Fruit fly (Drosophila melanogaster) whole organism, embryonic: ENCODE data around the gene nompB.

Source experiments
- Abd-B ChIP-seq: fragments of 200-800 bp; sonication (Bioruptor generic); optimal IDR thresholded peaks from 2 replicates; lab custom pipeline; 2018; ENCODE audit warnings: missing biosample characterization, mild to moderate bottlenecking, missing genetic modification characterization, moderate library complexity
- Asciz ChIP-seq: fragments of 200-800 bp; sonication (Bioruptor generic); optimal IDR thresholded peaks from 2 replicates; lab custom pipeline; 2017; ENCODE audit warnings: missing biosample characterization, mild to moderate bottlenecking, missing genetic modification characterization, missing genetic modification reagents
- Awh ChIP-seq: fragments of 200-800 bp; sonication (Bioruptor generic); IDR thresholded peaks from 2 replicates; pipeline ENCODE4, ENCODE4 v1.3.6; 2022; ENCODE audit warnings: missing biosample characterization, missing genetic modification characterization
- BEAF-32 ChIP-seq: fragments of 200-800 bp; sonication (Bioruptor generic); optimal IDR thresholded peaks from 3 replicates; lab custom pipeline; 2017; ENCODE audit warnings: missing biosample characterization, missing genetic modification characterization, mild to moderate bottlenecking, moderate library complexity, missing genetic modification reagents
- CG10267 ChIP-seq: fragments of 200-800 bp; sonication (Bioruptor generic); optimal IDR thresholded peaks from 2 replicates; lab custom pipeline; 2018; ENCODE audit warnings: missing biosample characterization, mild to moderate bottlenecking, missing genetic modification characterization, moderate library complexity
- CG11085 ChIP-seq: fragments of 200-800 bp; sonication (Bioruptor generic); IDR thresholded peaks from 2 replicates; pipeline ENCODE4 v1.3.6; 2022; ENCODE audit warnings: missing biosample characterization, missing genetic modification characterization
- CG12071 ChIP-seq: fragments of 200-800 bp; sonication (Bioruptor generic); optimal IDR thresholded peaks from 3 replicates; lab custom pipeline; 2018; ENCODE audit warnings: missing biosample characterization, mild to moderate bottlenecking, missing genetic modification characterization
- CG14860 ChIP-seq: fragments of 200-800 bp; sonication (Bioruptor generic); IDR thresholded peaks from 3 replicates; pipeline ENCODE4 v1.3.6; 2022; ENCODE audit warnings: missing biosample characterization, missing genetic modification characterization; ENCODE audit not compliant: partially characterized antibody
- CG16813 ChIP-seq: fragments of 200-800 bp; sonication (Bioruptor generic); IDR thresholded peaks from 3 replicates; pipeline ENCODE4 v1.3.6; 2022; ENCODE audit warnings: missing biosample characterization, missing genetic modification characterization; ENCODE audit not compliant: partially characterized antibody
- CG17568 ChIP-seq: fragments of 200-800 bp; sonication (Bioruptor generic); optimal IDR thresholded peaks from 2 replicates; lab custom pipeline; 2018; ENCODE audit warnings: missing biosample characterization, mild to moderate bottlenecking, missing genetic modification characterization, moderate library complexity
- CG2116 ChIP-seq: fragments of 200-800 bp; sonication (Bioruptor generic); optimal IDR thresholded peaks from 3 replicates; lab custom pipeline; 2018; ENCODE audit warnings: missing biosample characterization, mild to moderate bottlenecking, missing genetic modification characterization
- CG3065 ChIP-seq: fragments of 200-800 bp; sonication (Bioruptor generic); optimal IDR thresholded peaks from 2 replicates; lab custom pipeline; 2016; ENCODE audit warnings: missing biosample characterization, missing genetic modification characterization
- CG32767 ChIP-seq: fragments of 200-800 bp; sonication (Bioruptor generic); IDR thresholded peaks from 2 replicates; pipeline ENCODE4 v1.3.6; 2022; ENCODE audit warnings: missing biosample characterization, missing genetic modification characterization
- CG33557 ChIP-seq: fragments of 200-800 bp; sonication (Bioruptor generic); optimal IDR thresholded peaks from 2 replicates; lab custom pipeline; 2019; ENCODE audit warnings: missing biosample characterization, mild to moderate bottlenecking, missing genetic modification characterization, moderate library complexity
- CG34224 ChIP-seq: fragments of 200-800 bp; sonication (Bioruptor generic); IDR thresholded peaks from 3 replicates; pipeline ENCODE4 v1.3.6; 2022; ENCODE audit warnings: missing biosample characterization, missing genetic modification characterization; ENCODE audit not compliant: partially characterized antibody
- CG6791 ChIP-seq: fragments of 200-800 bp; sonication (Bioruptor generic); IDR thresholded peaks from 3 replicates; pipeline ENCODE4 v1.3.6; 2022; ENCODE audit warnings: missing biosample characterization, missing genetic modification characterization; ENCODE audit not compliant: partially characterized antibody
- CG7786 ChIP-seq: fragments of 200-800 bp; sonication (Bioruptor generic); optimal IDR thresholded peaks from 2 replicates; lab custom pipeline; 2016; ENCODE audit warnings: missing biosample characterization, missing genetic modification characterization
- Dll ChIP-seq: fragments of 200-800 bp; sonication (Bioruptor generic); IDR thresholded peaks from 4 replicates; pipeline ENCODE4 v1.3.6; 2022; ENCODE audit warnings: missing biosample characterization, missing genetic modification characterization; ENCODE audit not compliant: partially characterized antibody
- Doc3 ChIP-seq: fragments of 200-800 bp; sonication (Bioruptor generic); IDR thresholded peaks from 3 replicates; pipeline ENCODE4 v1.3.6; 2022; ENCODE audit warnings: missing biosample characterization, missing genetic modification characterization; ENCODE audit not compliant: partially characterized antibody
- Elba2 ChIP-seq: fragments of 200-800 bp; sonication (Bioruptor generic); optimal IDR thresholded peaks from 3 replicates; lab custom pipeline; 2016; ENCODE audit warnings: missing biosample characterization, missing genetic modification characterization
- HLH3B ChIP-seq: fragments of 200-800 bp; sonication (Bioruptor generic); IDR thresholded peaks from 2 replicates; pipeline ENCODE4 v1.3.6; 2022; ENCODE audit warnings: missing biosample characterization, missing genetic modification characterization
- HLH4C ChIP-seq: fragments of 200-800 bp; sonication (Bioruptor generic); IDR thresholded peaks from 3 replicates; pipeline ENCODE4 v1.3.6; 2022; ENCODE audit warnings: missing biosample characterization, missing genetic modification characterization; ENCODE audit not compliant: partially characterized antibody
- Lim3 ChIP-seq: fragments of 200-800 bp; sonication (Bioruptor generic); IDR thresholded peaks from 2 replicates; pipeline ENCODE4 v1.3.6; 2022; ENCODE audit warnings: missing biosample characterization, missing genetic modification characterization
- Meics ChIP-seq: fragments of 200-800 bp; sonication (Bioruptor generic); optimal IDR thresholded peaks from 2 replicates; lab custom pipeline; 2017; ENCODE audit warnings: missing biosample characterization, mild to moderate bottlenecking, missing genetic modification characterization
- Myb ChIP-seq: fragments of 200-800 bp; sonication (Bioruptor generic); optimal IDR thresholded peaks from 2 replicates; lab custom pipeline; 2016; ENCODE audit warnings: missing biosample characterization, missing genetic modification characterization
- Nf-YB ChIP-seq: fragments of 200-800 bp; sonication (Bioruptor generic); optimal IDR thresholded peaks from 3 replicates; lab custom pipeline; 2019; ENCODE audit warnings: missing biosample characterization, mild to moderate bottlenecking, missing genetic modification characterization, moderate library complexity
- Nf-YC ChIP-seq: fragments of 200-800 bp; optimal IDR thresholded peaks from 3 replicates; lab custom pipeline; 2019; ENCODE audit warnings: missing biosample characterization, mild to moderate bottlenecking, missing genetic modification characterization, moderate library complexity
- Ptx1 ChIP-seq: fragments of 200-800 bp; sonication (Bioruptor generic); IDR thresholded peaks from 2 replicates; pipeline ENCODE4 v1.3.6; 2022; ENCODE audit warnings: missing biosample characterization, missing genetic modification characterization
- Scr ChIP-seq: fragments of 200-800 bp; sonication (Bioruptor generic); IDR thresholded peaks from 2 replicates; pipeline ENCODE4 v1.3.6; 2022; ENCODE audit warnings: missing biosample characterization, missing genetic modification characterization; ENCODE audit not compliant: partially characterized antibody
- Spps ChIP-seq: fragments of 200-800 bp; sonication (Bioruptor generic); optimal IDR thresholded peaks from 2 replicates; lab custom pipeline; 2018; ENCODE audit warnings: missing biosample characterization, mild to moderate bottlenecking, missing genetic modification characterization
- Sry-δ ChIP-seq: fragments of 200-800 bp; sonication (Bioruptor generic); optimal IDR thresholded peaks from 2 replicates; lab custom pipeline; 2016; ENCODE audit warnings: missing biosample characterization, missing genetic modification characterization
- TFAM ChIP-seq: fragments of 200-800 bp; sonication (Bioruptor generic); optimal IDR thresholded peaks from 2 replicates; lab custom pipeline; 2017; ENCODE audit warnings: missing biosample characterization, missing genetic modification characterization, inconsistent platforms
- abd-A ChIP-seq: fragments of 200-800 bp; sonication (Bioruptor generic); optimal IDR thresholded peaks from 3 replicates; lab custom pipeline; 2019; ENCODE audit warnings: missing biosample characterization, mild to moderate bottlenecking, missing genetic modification characterization, moderate library complexity
- bbx ChIP-seq: fragments of 200-800 bp; sonication (Bioruptor generic); IDR thresholded peaks from 2 replicates; pipeline ENCODE4 v1.3.6; 2022; ENCODE audit warnings: missing biosample characterization, missing genetic modification characterization; ENCODE audit not compliant: partially characterized antibody
- da ChIP-seq: fragments of 200-800 bp; sonication (Bioruptor generic); optimal IDR thresholded peaks from 2 replicates; lab custom pipeline; 2016; ENCODE audit warnings: missing biosample characterization, missing genetic modification characterization
- danr ChIP-seq: fragments of 200-800 bp; sonication (Bioruptor generic); IDR thresholded peaks from 2 replicates; pipeline ENCODE4 v1.3.6; 2022; ENCODE audit warnings: missing biosample characterization, missing genetic modification characterization
- dmrt99B ChIP-seq: fragments of 200-800 bp; sonication (Bioruptor generic); optimal IDR thresholded peaks from 2 replicates; lab custom pipeline; 2018; ENCODE audit warnings: missing biosample characterization, mild to moderate bottlenecking, missing genetic modification characterization, moderate library complexity
- esg ChIP-seq: fragments of 200-800 bp; sonication (Bioruptor generic); conservative IDR thresholded peaks from 2 replicates; pipeline ENCODE4 v1.3.6; 2022; ENCODE audit warnings: missing biosample characterization, missing genetic modification characterization
- fd3F ChIP-seq: fragments of 200-800 bp; sonication (Bioruptor generic); optimal IDR thresholded peaks from 2 replicates; lab custom pipeline; 2018; ENCODE audit warnings: missing biosample characterization, mild to moderate bottlenecking, missing genetic modification characterization, moderate library complexity
- hbn ChIP-seq: fragments of 200-800 bp; sonication (Bioruptor generic); IDR thresholded peaks from 2 replicates; pipeline ENCODE4 v1.3.6; 2022; ENCODE audit warnings: missing biosample characterization, missing genetic modification characterization; ENCODE audit not compliant: partially characterized antibody
- jigr1 ChIP-seq: fragments of 200-800 bp; sonication (Bioruptor generic); IDR thresholded peaks from 3 replicates; pipeline ENCODE4 v1.3.6; 2022; ENCODE audit warnings: missing biosample characterization, missing genetic modification characterization
- knrl ChIP-seq: fragments of 200-800 bp; sonication (Bioruptor generic); IDR thresholded peaks from 3 replicates; pipeline ENCODE4 v1.3.6; 2022; ENCODE audit warnings: missing biosample characterization, missing genetic modification characterization; ENCODE audit not compliant: partially characterized antibody
- oc ChIP-seq: fragments of 200-800 bp; sonication (Bioruptor generic); optimal IDR thresholded peaks from 2 replicates; lab custom pipeline; 2018; ENCODE audit warnings: missing biosample characterization, mild to moderate bottlenecking, missing genetic modification characterization, moderate library complexity
- pzg ChIP-seq: fragments of 200-800 bp; sonication (Bioruptor generic); optimal IDR thresholded peaks from 3 replicates; lab custom pipeline; 2018; ENCODE audit warnings: missing biosample characterization, mild to moderate bottlenecking, missing genetic modification characterization, moderate library complexity
- sim ChIP-seq: fragments of 200-800 bp; sonication (Bioruptor generic); IDR thresholded peaks from 2 replicates; pipeline ENCODE4 v1.3.6; 2022; ENCODE audit warnings: missing biosample characterization, missing genetic modification characterization
- stwl ChIP-seq: fragments of 200-800 bp; sonication (Bioruptor generic); optimal IDR thresholded peaks from 3 replicates; lab custom pipeline; 2018; ENCODE audit warnings: missing biosample characterization, mild to moderate bottlenecking, missing genetic modification characterization, moderate library complexity
- unpg ChIP-seq: fragments of 200-800 bp; sonication (Bioruptor generic); optimal IDR thresholded peaks from 3 replicates; lab custom pipeline; 2018; ENCODE audit warnings: missing biosample characterization, mild to moderate bottlenecking, missing genetic modification characterization, moderate library complexity
- wdn ChIP-seq: fragments of 200-800 bp; sonication (Bioruptor generic); IDR thresholded peaks from 2 replicates; pipeline ENCODE4 v1.3.6; 2022; ENCODE audit warnings: missing biosample characterization, missing genetic modification characterization
- wek ChIP-seq: fragments of 200-800 bp; sonication (Bioruptor generic); optimal IDR thresholded peaks from 3 replicates; lab custom pipeline; 2018; ENCODE audit warnings: missing biosample characterization, mild to moderate bottlenecking, missing genetic modification characterization, moderate library complexity

The nompB gene

DNA sequence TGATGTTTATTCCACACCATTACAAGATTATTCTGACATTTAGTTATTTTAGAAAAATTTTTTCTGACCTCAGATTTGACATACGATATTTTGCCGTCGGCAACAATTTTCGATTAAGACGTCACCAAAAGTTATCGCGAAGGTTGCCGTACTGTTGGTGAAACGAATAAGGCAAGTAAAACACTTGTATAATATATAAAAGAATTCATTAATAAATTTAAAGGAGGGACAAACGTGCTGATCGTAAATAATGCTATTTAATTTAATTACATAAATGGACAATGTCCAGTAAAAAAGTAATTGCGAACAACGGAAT lies 35.2 kb upstream of the nompB start (continued):
- TF ChIP-seq TFAM (GFP tag; lab: Kevin White, UChicago) (no peak), CG2116 (GFP tag; lab: Kevin White, UChicago) (peak; percentile 40), Asciz (GFP tag; lab: Kevin White, UChicago) (no peak), Doc3 (GFP tag; lab: Robert Waterston, UW) (peak; percentile 34; the same call in 2 of the 3 replicates), unpg (GFP tag; lab: Kevin White, UChicago) (no peak), wdn (GFP tag; lab: Robert Waterston, UW) (no peak), Lim3 (no peak), BEAF-32 (peak; percentile 67), Sry-δ (GFP tag; lab: Kevin White, UChicago) (peak; percentile 33), Elba2 (GFP tag; lab: Kevin White, UChicago) (no peak), CG12071 (GFP tag; lab: Kevin White, UChicago) (no peak), stwl (peak; percentile 74), sim (GFP tag; lab: Robert Waterston, UW) (no peak), pzg (GFP tag; lab: Kevin White, UChicago) (peak; percentile 16), CG14860 (GFP tag; lab: Robert Waterston, UW) (no peak), CG10267 (peak; percentile 9), Spps (tag; lab: Kevin White, UChicago) (no peak), dmrt99B (tag; lab: Kevin White, UChicago) (no peak), CG11085 (GFP tag; lab: Robert Waterston, UW) (no peak), Myb (GFP tag; lab: Kevin White, UChicago) (no peak), Meics (no peak), fd3F (no peak), Dll (peak; percentile 59; the same call in 3 of the 4 replicates), CG33557 (GFP tag; lab: Kevin White, UChicago) (no peak), abd-A (tag; lab: Kevin White, UChicago) (no peak), Abd-B (GFP tag; lab: Kevin White, UChicago) (no peak), Scr (peak; percentile 58; the same call in 1 of the 2 replicates), Nf-YB (GFP tag; lab: Kevin White, UChicago) (no peak), wek (GFP tag; lab: Kevin White, UChicago) (no peak), bbx (peak; percentile 40), CG32767 (no peak), CG3065 (GFP tag; lab: Kevin White, UChicago) (no peak), Ptx1 (GFP tag; lab: Robert Waterston, UW) (no peak), Nf-YC (tag; lab: Kevin White, UChicago) (no peak), Awh (GFP tag; lab: Robert Waterston, UW) (no peak), jigr1 (GFP tag; lab: Robert Waterston, UW) (no peak), hbn (0 out of 2 replicates have a peak, but pooled peaks have one; percentile 32), da (GFP tag; lab: Kevin White, UChicago) (no peak), CG34224 (GFP tag; lab: Robert Waterston, UW) (peak; percentile 57; the same call in 1 of the 3 replicates), esg (GFP tag; lab: Robert Waterston, UW) (no peak), CG7786 (GFP tag; lab: Kevin White, UChicago) (no peak), HLH4C (GFP tag; lab: Robert Waterston, UW) (no peak; the same call in 2 of the 3 replicates), oc (no peak), knrl (peak; percentile 55; the same call in 1 of the 3 replicates), CG17568 (GFP tag; lab: Kevin White, UChicago) (no peak), danr (GFP tag; lab: Robert Waterston, UW) (no peak), CG16813 (GFP tag; lab: Robert Waterston, UW) (peak; percentile 58), HLH3B (GFP tag; lab: Robert Waterston, UW) (no peak), CG6791 (peak; percentile 64)
